Worm (Caenorhabditis elegans) whole organism, L1 larva: ENCODE data around the gene clk-2.

Experiments used
- aly-2 ChIP-seq: fragments of 150-350 bp; optimal IDR thresholded peaks from 2 replicates; lab custom pipeline; 2014; ENCODE audit warnings: missing biosample characterization, missing genetic modification characterization
- ceh-82 ChIP-seq, 3 experiments: fragments of 150-350 bp in 1 of 3; sonication (generic microtip) in 2 of 3; optimal IDR thresholded peaks; 2 replicates each; lab custom pipeline; 2014 to 2017; ENCODE audit warnings: missing biosample characterization in 3 of 3, missing genetic modification characterization in 3 of 3
- ceh-90 ChIP-seq: sonication (generic microtip); optimal IDR thresholded peaks from 2 replicates; lab custom pipeline; 2016; ENCODE audit warnings: missing genetic modification characterization, missing compliant biosample characterization
- ces-1 ChIP-seq: fragments of 150-350 bp; optimal IDR thresholded peaks from 2 replicates; lab custom pipeline; 2014; ENCODE audit warnings: missing biosample characterization, missing genetic modification reagents, missing genetic modification characterization
- efl-1 ChIP-seq, 4 experiments: fragments of 150-350 bp; optimal IDR thresholded peaks in 3 of 4; peaks in 1 of 4; 1 replicate in 1 of 4; 2 replicates in 3 of 4; lab custom pipeline; 2014; ENCODE audit warnings: missing biosample characterization in 2 of 4, missing genetic modification characterization in 2 of 4, missing genetic modification reagents in 2 of 4
- elt-3 ChIP-seq, 6 experiments: fragments of 150-350 bp in 1 of 6; sonication (generic microtip); optimal IDR thresholded peaks; 2 replicates each; lab custom pipeline; 2017 to 2018; ENCODE audit warnings: missing biosample characterization in 6 of 6, missing genetic modification characterization in 6 of 6, inconsistent platforms in 1 of 6
- fkh-4 ChIP-seq: sonication (generic microtip); optimal IDR thresholded peaks from 2 replicates; lab custom pipeline; 2016; ENCODE audit warnings: missing compliant biosample characterization, missing genetic modification characterization, borderline replicate concordance
- lsy-2 ChIP-seq, 2 experiments: fragments of 150-350 bp; optimal IDR thresholded peaks; 2 replicates each; lab custom pipeline; 2014; ENCODE audit warnings: missing biosample characterization in 2 of 2, missing genetic modification characterization in 2 of 2
- nhr-12 ChIP-seq: sonication (generic microtip); optimal IDR thresholded peaks from 2 replicates; lab custom pipeline; 2017; ENCODE audit warnings: missing biosample characterization, missing genetic modification characterization
- pax-3 ChIP-seq: fragments of 200-800 bp; sonication (Bioruptor generic); optimal IDR thresholded peaks from 2 replicates; lab custom pipeline; 2018; ENCODE audit warnings: mild to moderate bottlenecking, missing genetic modification characterization, moderate library complexity, missing compliant biosample characterization
- skn-1 ChIP-seq: fragments of 150-350 bp; optimal IDR thresholded peaks from 2 replicates; lab custom pipeline; 2014; ENCODE audit warnings: missing biosample characterization, missing genetic modification characterization
- unc-62 ChIP-seq: fragments of 150-350 bp; optimal IDR thresholded peaks from 2 replicates; lab custom pipeline; 2014; ENCODE audit warnings: missing biosample characterization, missing genetic modification reagents, missing genetic modification characterization

DNA sequence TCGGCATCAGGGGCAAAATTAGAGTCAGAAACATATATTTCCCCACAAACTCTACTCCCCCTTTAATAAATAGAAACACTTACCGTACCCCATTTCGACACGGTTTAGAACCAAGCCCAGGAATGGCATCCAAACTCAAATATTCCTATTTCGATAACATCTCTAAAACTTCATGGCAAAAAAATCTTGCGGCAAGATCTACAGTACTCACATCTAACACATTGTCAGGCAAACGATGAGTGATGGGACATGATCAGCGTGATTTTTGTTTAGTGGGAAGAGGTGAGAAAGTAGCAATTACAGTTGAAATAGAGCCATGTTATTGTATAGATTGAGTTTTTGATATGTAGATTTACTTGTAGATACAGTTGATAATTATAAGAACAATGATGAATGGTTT lies 32.7 kb upstream of the clk-2 start:
- TF ChIP-seq efl-1 (optimal IDR thresholded peaks at IDR 0.05; lab: Kevin White, UChicago): no peak
- peak in 1 of 2 experiments; percentile 46 for TF ChIP-seq efl-1 (GFP tag; optimal IDR thresholded peaks at IDR 0.05 in 1 of 2; lab: Kevin White, UChicago)
- no peak for TF ChIP-seq skn-1 (tag; lab: Kevin White, UChicago)
- TF ChIP-seq unc-62 (GFP tag; lab: Kevin White, UChicago): no peak
- TF ChIP-seq ces-1 (GFP tag; lab: Kevin White, UChicago): no peak
- TF ChIP-seq ceh-90 (tag; lab: Kevin White, UChicago): no peak
- TF ChIP-seq elt-3 (tag; optimal IDR thresholded peaks at IDR 0.05; lab: Kevin White, UChicago): no peak
- TF ChIP-seq fkh-4: no peak
- peak in 1 of 2 experiments; percentile 65 for TF ChIP-seq lsy-2 (tag; optimal IDR thresholded peaks at IDR 0.05; lab: Kevin White, UChicago)
- no peak for TF ChIP-seq pax-3
- no peak for TF ChIP-seq aly-2 (tag; lab: Kevin White, UChicago)
- TF ChIP-seq ceh-82 (tag; optimal IDR thresholded peaks at IDR 0.05; lab: Kevin White, UChicago): no peak
- no peak for TF ChIP-seq nhr-12
